Worm (Caenorhabditis elegans) whole organism, midembryonic: ENCODE measurements around the gene str-97.

Source experiments
- T22C8.4 ChIP-seq: fragments of 200-800 bp; sonication (Bioruptor generic); IDR thresholded peaks from 2 replicates; pipeline ENCODE4 v1.3.6; 2022; ENCODE audit warnings: missing genetic modification characterization, missing compliant biosample characterization
- cog-1 ChIP-seq: sonication (generic microtip); optimal IDR thresholded peaks from 2 replicates; lab custom pipeline; 2016; ENCODE audit warnings: missing genetic modification characterization, missing compliant biosample characterization
- flt-1 ChIP-seq: fragments of 200-800 bp; sonication (Bioruptor generic); IDR thresholded peaks from 2 replicates; pipeline ENCODE4 v1.3.6; 2022; ENCODE audit warnings: missing genetic modification characterization, missing compliant biosample characterization
- klf-2 ChIP-seq: fragments of 200-800 bp; sonication (Bioruptor generic); conservative IDR thresholded peaks from 2 replicates; pipeline ENCODE4 v1.3.6; 2022; ENCODE audit warnings: missing genetic modification reagents, missing genetic modification characterization, missing compliant biosample characterization
- ref-1 ChIP-seq: fragments of 200-800 bp; sonication (Bioruptor generic); conservative IDR thresholded peaks from 2 replicates; pipeline ENCODE4 v1.3.6; 2022; ENCODE audit warnings: missing genetic modification reagents, missing genetic modification characterization, missing compliant biosample characterization
- tab-1 ChIP-seq: fragments of 200-800 bp; sonication (Bioruptor generic); IDR thresholded peaks from 2 replicates; pipeline ENCODE4 v1.3.6; 2022; ENCODE audit warnings: missing genetic modification characterization, missing compliant biosample characterization
- ztf-23 ChIP-seq: fragments of 200-800 bp; sonication (Bioruptor generic); IDR thresholded peaks from 2 replicates; pipeline ENCODE4 v1.3.6; 2022; ENCODE audit warnings: missing genetic modification reagents, missing genetic modification characterization, missing compliant biosample characterization
- ztf-29 ChIP-seq: fragments of 200-800 bp; sonication (Bioruptor generic); IDR thresholded peaks from 2 replicates; pipeline ENCODE4 v1.3.6; 2022; ENCODE audit warnings: missing genetic modification reagents, missing genetic modification characterization, missing compliant biosample characterization

ce11 chrV:16171721-16172120 lies 16.7 kb upstream of the str-97 start, which contains the start of gene K05D4.9:
- TF ChIP-seq flt-1 (GFP tag; lab: Robert Waterston, UW) (no peak), cog-1 (tag; lab: Kevin White, UChicago) (no peak), tab-1 (GFP tag; lab: Robert Waterston, UW) (no peak), ref-1 (GFP tag; lab: Robert Waterston, UW) (no peak), klf-2 (GFP tag; lab: Robert Waterston, UW) (no peak), ztf-23 (GFP tag; lab: Robert Waterston, UW) (no peak), T22C8.4 (no peak), ztf-29 (GFP tag; lab: Robert Waterston, UW) (no peak)
